Worm (Caenorhabditis elegans): ENCODE results near the gene F09C6.12.

The F09C6.12 gene

ce11 chrV:16879532-16879931, 3.1 kb upstream of the F09C6.12 start:
- TF ChIP-seq unc-62 (GFP tag; optimal IDR thresholded peaks at IDR 0.05) = no peak
- no peak for TF ChIP-seq nhr-12 (tag; optimal IDR thresholded peaks at IDR 0.05)
- TF ChIP-seq elt-1 (tag; optimal IDR thresholded peaks at IDR 0.05) = no peak
- TF ChIP-seq ceh-16 (tag; optimal IDR thresholded peaks at IDR 0.05) = no peak
- no peak for TF ChIP-seq nhr-11 (tag; optimal IDR thresholded peaks at IDR 0.05)
- no peak for TF ChIP-seq fos-1 (tag; optimal IDR thresholded peaks at IDR 0.05)
- TF ChIP-seq lsy-12 (tag; optimal IDR thresholded peaks at IDR 0.05) = no peak
- TF ChIP-seq lin-39 (tag; optimal IDR thresholded peaks at IDR 0.05) = no peak
- TF ChIP-seq nhr-23 (tag; optimal IDR thresholded peaks at IDR 0.05) = no peak
- no peak for TF ChIP-seq unc-39 (tag; optimal IDR thresholded peaks at IDR 0.05)
- TF ChIP-seq aly-2 (tag; optimal IDR thresholded peaks at IDR 0.05) = no peak
- no peak for TF ChIP-seq zag-1 (tag; optimal IDR thresholded peaks at IDR 0.05)
- no peak for TF ChIP-seq fkh-10 (GFP tag; optimal IDR thresholded peaks at IDR 0.05)
- no peak for TF ChIP-seq hmg-11 (tag; optimal IDR thresholded peaks at IDR 0.05)
- TF ChIP-seq nfya-1 (tag; optimal IDR thresholded peaks at IDR 0.05; ENCODE audit: insufficient read depth) = no peak
- no peak for TF ChIP-seq ceh-82 (tag; optimal IDR thresholded peaks at IDR 0.05)
- no peak for TF ChIP-seq egl-27 (tag; optimal IDR thresholded peaks at IDR 0.05)
- no peak for TF ChIP-seq daf-12 (tag; optimal IDR thresholded peaks at IDR 0.05)
- TF ChIP-seq nhr-77 (tag; optimal IDR thresholded peaks at IDR 0.05) = no peak
- no peak for TF ChIP-seq elt-2 (tag; optimal IDR thresholded peaks at IDR 0.05)

DNA sequence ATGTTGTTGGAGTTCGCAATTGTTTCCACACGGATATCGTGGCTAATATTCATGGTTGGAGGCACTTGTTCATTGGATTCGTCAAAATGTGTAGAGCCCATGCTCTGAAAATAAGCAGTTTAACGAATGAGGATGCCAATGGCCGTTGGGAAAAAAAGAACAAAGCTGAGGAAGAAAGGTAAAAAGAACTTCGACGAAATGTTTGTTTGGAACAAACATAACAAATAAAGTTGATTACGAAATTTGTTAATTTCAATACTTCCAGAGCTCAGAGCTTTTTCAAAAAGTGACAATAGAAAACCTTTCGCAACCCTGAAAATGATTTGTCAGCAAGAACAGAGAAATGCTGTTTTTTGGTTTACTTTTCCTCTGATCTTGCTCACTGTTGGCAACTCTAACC, 2.6 kb upstream of the F09C6.12 start, which contains the start of gene F09C6.3:
TSS of gene F09C6.3 (minus strand) at position 101 of the 400 bp plus-strand sequence.
- no peak for TF ChIP-seq ceh-16 (tag; optimal IDR thresholded peaks at IDR 0.05)
- no peak for TF ChIP-seq pha-4 (tag; optimal IDR thresholded peaks at IDR 0.05)
- TF ChIP-seq ama-1 (optimal IDR thresholded peaks at IDR 0.05) = no peak
- TF ChIP-seq hmg-11 (tag; optimal IDR thresholded peaks at IDR 0.05) = no peak
- no peak for TF ChIP-seq mdl-1 (tag; optimal IDR thresholded peaks at IDR 0.05)
- no peak for TF ChIP-seq lin-39 (tag; optimal IDR thresholded peaks at IDR 0.05)
- TF ChIP-seq skn-1 (tag; optimal IDR thresholded peaks at IDR 0.05) = no peak
- no peak for TF ChIP-seq nhr-12 (tag; optimal IDR thresholded peaks at IDR 0.05)
- no peak for TF ChIP-seq nhr-23 (tag; optimal IDR thresholded peaks at IDR 0.05)
- no peak for TF ChIP-seq mml-1 (tag; optimal IDR thresholded peaks at IDR 0.05)

DNA sequence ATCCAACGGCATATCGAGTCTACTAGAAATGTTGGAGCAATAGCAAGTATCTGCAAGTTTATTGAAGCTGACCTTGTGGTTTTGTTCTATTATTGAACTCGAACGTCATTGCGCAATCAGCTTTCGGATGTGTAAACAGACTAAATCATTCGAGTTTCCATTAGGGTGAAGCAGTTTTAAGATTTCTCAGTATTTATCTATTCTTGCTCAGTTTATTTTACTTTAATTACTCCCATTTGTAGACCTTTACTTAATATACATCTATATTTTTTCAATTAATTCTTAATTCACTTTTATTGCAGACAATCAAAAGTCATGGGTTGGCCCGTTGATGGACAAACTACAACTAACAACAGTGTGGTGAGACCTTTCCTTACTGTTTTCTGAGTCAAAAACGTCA, 2.0 kb upstream of the F09C6.12 start, which contains the start of gene F09C6.14:
TSS of gene F09C6.14 (plus strand) at position 301 of the 400 bp plus-strand sequence.
- no peak for TF ChIP-seq elt-1 (tag; optimal IDR thresholded peaks at IDR 0.05)

DNA sequence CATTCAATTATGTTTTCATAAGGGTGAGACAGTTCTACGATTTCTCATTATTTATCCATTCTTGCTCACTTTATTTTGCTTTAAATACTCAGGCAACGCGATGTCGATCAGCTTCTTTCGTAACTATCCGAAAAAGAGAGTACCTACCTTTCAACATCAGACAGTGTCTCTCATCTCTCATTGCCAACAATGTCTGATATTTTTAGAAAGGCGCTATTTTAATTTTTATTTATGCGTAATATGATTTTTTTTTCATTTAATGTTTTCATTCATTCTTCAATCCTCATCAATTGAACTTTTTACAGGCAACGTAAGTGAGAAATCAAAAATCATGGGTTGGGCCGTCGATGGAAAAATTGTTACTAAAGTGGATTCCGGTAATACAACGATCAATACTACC, 2.1 kb downstream of the F09C6.12 start, which contains the start of gene F09C6.13:
TSS of gene F09C6.13 (plus strand) at position 301 of the 400 bp plus-strand sequence.
- TF ChIP-seq nhr-237 (tag; optimal IDR thresholded peaks at IDR 0.05) (no peak), daf-12 (tag; optimal IDR thresholded peaks at IDR 0.05) (no peak), nhr-76 (tag; optimal IDR thresholded peaks at IDR 0.05) (no peak), eor-1 (tag; optimal IDR thresholded peaks at IDR 0.05) (no peak)

DNA sequence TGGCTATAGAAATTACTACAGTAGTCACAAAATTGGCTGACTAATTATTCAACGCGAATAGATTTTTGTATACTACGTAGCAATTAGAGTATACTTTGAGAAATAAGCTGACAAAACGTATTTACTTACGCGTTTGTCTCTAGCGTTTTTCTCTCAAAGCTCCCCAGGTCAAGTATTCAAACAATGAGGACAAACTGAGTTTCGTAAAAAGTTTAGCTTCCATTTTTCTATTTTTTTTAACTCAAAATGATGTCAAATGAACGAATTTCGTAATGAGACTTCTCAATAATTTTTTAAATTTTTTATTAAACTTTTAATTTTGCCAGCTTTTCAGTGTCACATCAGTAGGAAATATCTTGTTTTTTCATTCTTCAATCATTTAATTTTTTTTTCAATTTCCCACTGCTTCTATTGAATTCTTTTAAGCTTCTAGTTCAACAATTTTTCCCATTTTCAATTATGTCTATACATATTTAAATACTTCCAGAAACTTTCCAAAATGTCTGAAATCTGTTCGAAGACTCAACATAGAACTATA, 6.2 kb downstream of the F09C6.12 start, which contains the start of the genes ifas-2 and fbxa-44:
TSS of gene ifas-2 (minus strand) at position 101 of the 538 bp plus-strand sequence.
TSS of gene fbxa-44 (plus strand) at position 488 of the 538 bp plus-strand sequence.
- TF ChIP-seq ama-1 (optimal IDR thresholded peaks at IDR 0.05) = no peak
- no peak for TF ChIP-seq nhr-12 (tag; optimal IDR thresholded peaks at IDR 0.05)
- TF ChIP-seq ztf-11 (tag; optimal IDR thresholded peaks at IDR 0.05) = no peak
- TF ChIP-seq nhr-23 (tag; optimal IDR thresholded peaks at IDR 0.05) = no peak
- TF ChIP-seq skn-1 (tag; optimal IDR thresholded peaks at IDR 0.05) = no peak
- TF ChIP-seq lsy-12 (tag; optimal IDR thresholded peaks at IDR 0.05) = no peak
- TF ChIP-seq nhr-28 (tag; optimal IDR thresholded peaks at IDR 0.05) = no peak
- TF ChIP-seq unc-39 (tag; optimal IDR thresholded peaks at IDR 0.05) = no peak
- TF ChIP-seq nhr-67 (tag; optimal IDR thresholded peaks at IDR 0.05) = no peak
- no peak for TF ChIP-seq fkh-2 (tag; optimal IDR thresholded peaks at IDR 0.05)
- TF ChIP-seq mdl-1 (tag; optimal IDR thresholded peaks at IDR 0.05) = no peak
- no peak for TF ChIP-seq daf-12 (tag; optimal IDR thresholded peaks at IDR 0.05)
- no peak for TF ChIP-seq pqm-1 (tag; optimal IDR thresholded peaks at IDR 0.05)
- no peak for TF ChIP-seq zag-1 (tag; optimal IDR thresholded peaks at IDR 0.05)
- TF ChIP-seq R02D3.7 (tag; optimal IDR thresholded peaks at IDR 0.05) = no peak
- TF ChIP-seq hmg-11 (tag; optimal IDR thresholded peaks at IDR 0.05) = no peak
- no peak for TF ChIP-seq mml-1 (tag; optimal IDR thresholded peaks at IDR 0.05)
